Worm (Caenorhabditis elegans) whole organism, late embryonic: Measurements from ENCODE around the gene F44G4.1.

ENCODE experiments used
- C38D4.7 ChIP-seq: fragments of 200-800 bp; sonication (Bioruptor generic); optimal IDR thresholded peaks from 2 replicates; lab custom pipeline; 2018; ENCODE audit warnings: mild to moderate bottlenecking, missing genetic modification characterization, moderate library complexity, missing compliant biosample characterization
- T23F11.4 ChIP-seq: fragments of 200-800 bp; sonication (Bioruptor generic); optimal IDR thresholded peaks from 2 replicates; lab custom pipeline; 2018; ENCODE audit warnings: mild to moderate bottlenecking, missing genetic modification characterization, missing compliant biosample characterization
- Y22D7AL.16 ChIP-seq: sonication (generic microtip); optimal IDR thresholded peaks from 2 replicates; lab custom pipeline; 2016; ENCODE audit warnings: missing genetic modification characterization, missing compliant biosample characterization
- ahr-1 ChIP-seq: sonication (generic microtip); optimal IDR thresholded peaks from 2 replicates; lab custom pipeline; 2016; ENCODE audit warnings: missing genetic modification characterization, missing compliant biosample characterization
- ama-1 ChIP-seq: fragments of 150-350 bp; optimal IDR thresholded peaks from 2 replicates; lab custom pipeline; 2014
- ceh-14 ChIP-seq: sonication (generic microtip); optimal IDR thresholded peaks from 2 replicates; lab custom pipeline; 2016; ENCODE audit warnings: missing genotype, missing genetic modification characterization, missing compliant biosample characterization
- ceh-18 ChIP-seq: sonication (generic microtip); optimal IDR thresholded peaks from 2 replicates; lab custom pipeline; 2016; ENCODE audit warnings: missing genetic modification characterization, missing compliant biosample characterization
- ceh-19 ChIP-seq: fragments of 200-800 bp; sonication (Bioruptor generic); optimal IDR thresholded peaks from 2 replicates; lab custom pipeline; 2018; ENCODE audit warnings: mild to moderate bottlenecking, missing genetic modification characterization, missing compliant biosample characterization
- ceh-22 ChIP-seq: sonication (generic microtip); optimal IDR thresholded peaks from 2 replicates; lab custom pipeline; 2017; ENCODE audit warnings: missing biosample characterization, missing genetic modification characterization
- ceh-24 ChIP-seq: sonication (generic microtip); optimal IDR thresholded peaks from 2 replicates; lab custom pipeline; 2016; ENCODE audit warnings: mild to moderate bottlenecking, missing genetic modification characterization, missing compliant biosample characterization
- ceh-34 ChIP-seq: sonication (generic microtip); optimal IDR thresholded peaks from 2 replicates; lab custom pipeline; 2016; ENCODE audit warnings: mild to moderate bottlenecking, missing genetic modification characterization, missing compliant biosample characterization
- ceh-48 ChIP-seq: sonication (generic microtip); optimal IDR thresholded peaks from 2 replicates; lab custom pipeline; 2016; ENCODE audit warnings: missing genetic modification characterization, inconsistent platforms, missing compliant biosample characterization
- ceh-6 ChIP-seq: fragments of 200-800 bp; sonication (Bioruptor generic); optimal IDR thresholded peaks from 2 replicates; lab custom pipeline; 2018; ENCODE audit warnings: mild to moderate bottlenecking, missing genetic modification characterization, missing compliant biosample characterization
- ceh-9 ChIP-seq: sonication (generic microtip); optimal IDR thresholded peaks from 2 replicates; lab custom pipeline; 2016; ENCODE audit warnings: mild to moderate bottlenecking, missing genetic modification characterization, inconsistent platforms, missing compliant biosample characterization
- che-1 ChIP-seq: sonication (generic microtip); optimal IDR thresholded peaks from 2 replicates; lab custom pipeline; 2016; ENCODE audit warnings: mild to moderate bottlenecking, missing genetic modification characterization, missing compliant biosample characterization
- dmd-4 ChIP-seq: sonication (generic microtip); optimal IDR thresholded peaks from 2 replicates; lab custom pipeline; 2016; ENCODE audit warnings: borderline replicate concordance, missing genetic modification characterization, missing compliant biosample characterization
- elt-4 ChIP-seq: sonication (generic microtip); optimal IDR thresholded peaks from 2 replicates; lab custom pipeline; 2016; ENCODE audit warnings: missing genetic modification characterization, missing compliant biosample characterization
- ets-4 ChIP-seq: sonication (generic microtip); optimal IDR thresholded peaks from 2 replicates; lab custom pipeline; 2016; ENCODE audit warnings: missing genetic modification characterization, missing compliant biosample characterization
- eyg-1 ChIP-seq: sonication (generic microtip); optimal IDR thresholded peaks from 2 replicates; lab custom pipeline; 2016; ENCODE audit warnings: missing genotype, missing genetic modification characterization, missing compliant biosample characterization
- fkh-10 ChIP-seq: fragments of 150-350 bp; optimal IDR thresholded peaks from 2 replicates; lab custom pipeline; 2014; ENCODE audit warnings: missing biosample characterization, missing genetic modification reagents, missing genetic modification characterization
- fkh-6 ChIP-seq: sonication (generic microtip); optimal IDR thresholded peaks from 2 replicates; lab custom pipeline; 2016; ENCODE audit warnings: missing genetic modification characterization, missing compliant biosample characterization
- gmeb-2 ChIP-seq: sonication (generic microtip); optimal IDR thresholded peaks from 2 replicates; lab custom pipeline; 2016; ENCODE audit warnings: missing genetic modification characterization, inconsistent platforms, missing compliant biosample characterization
- hlh-13 ChIP-seq: fragments of 200-800 bp; sonication (Bioruptor generic); optimal IDR thresholded peaks from 2 replicates; lab custom pipeline; 2018; ENCODE audit warnings: mild to moderate bottlenecking, missing genetic modification characterization, missing compliant biosample characterization
- lim-6 ChIP-seq: sonication (generic microtip); optimal IDR thresholded peaks from 2 replicates; lab custom pipeline; 2016; ENCODE audit warnings: missing genetic modification characterization, missing compliant biosample characterization
- lin-11 ChIP-seq: fragments of 200-800 bp; sonication (Bioruptor generic); optimal IDR thresholded peaks from 2 replicates; lab custom pipeline; 2018; ENCODE audit warnings: mild to moderate bottlenecking, missing genetic modification characterization, missing compliant biosample characterization
- nhr-232 ChIP-seq: sonication (generic microtip); optimal IDR thresholded peaks from 2 replicates; lab custom pipeline; 2016; ENCODE audit warnings: missing genetic modification characterization, missing compliant biosample characterization
- npax-4 ChIP-seq: sonication (generic microtip); optimal IDR thresholded peaks from 2 replicates; lab custom pipeline; 2016; ENCODE audit warnings: missing genetic modification characterization, missing compliant biosample characterization
- pat-9 ChIP-seq: fragments of 200-800 bp; sonication (Bioruptor generic); optimal IDR thresholded peaks from 2 replicates; lab custom pipeline; 2018; ENCODE audit warnings: mild to moderate bottlenecking, missing genetic modification characterization, moderate library complexity, missing compliant biosample characterization
- pax-1 ChIP-seq: fragments of 150-350 bp; optimal IDR thresholded peaks from 2 replicates; lab custom pipeline; 2014; ENCODE audit warnings: missing biosample characterization, missing genetic modification characterization
- pha-4 ChIP-seq: fragments of 150-350 bp; optimal IDR thresholded peaks from 2 replicates; lab custom pipeline; 2018; ENCODE audit warnings: missing biosample characterization, missing genetic modification reagents, missing genetic modification characterization
- pqm-1 ChIP-seq: sonication (generic microtip); optimal IDR thresholded peaks from 2 replicates; lab custom pipeline; 2016; ENCODE audit warnings: missing genetic modification characterization, missing compliant biosample characterization
- pros-1 ChIP-seq: fragments of 150-350 bp; optimal IDR thresholded peaks from 2 replicates; lab custom pipeline; 2014; ENCODE audit warnings: missing biosample characterization, missing genetic modification reagents, missing genetic modification characterization
- ref-2 ChIP-seq: sonication (generic microtip); optimal IDR thresholded peaks from 2 replicates; lab custom pipeline; 2016; ENCODE audit warnings: missing genetic modification characterization, missing compliant biosample characterization
- rnt-1 ChIP-seq: sonication (generic microtip); optimal IDR thresholded peaks from 2 replicates; lab custom pipeline; 2016; ENCODE audit warnings: missing genetic modification characterization, missing compliant biosample characterization
- sdc-2 ChIP-seq: sonication (generic microtip); optimal IDR thresholded peaks from 2 replicates; lab custom pipeline; 2016; ENCODE audit warnings: missing genotype, missing genetic modification characterization, missing compliant biosample characterization
- tbx-7 ChIP-seq: sonication (generic microtip); optimal IDR thresholded peaks from 2 replicates; lab custom pipeline; 2016; ENCODE audit warnings: missing genotype, missing genetic modification characterization, missing compliant biosample characterization
- ttx-3 ChIP-seq: sonication (generic microtip); optimal IDR thresholded peaks from 2 replicates; lab custom pipeline; 2016; ENCODE audit warnings: missing genetic modification reagents, missing genetic modification characterization, missing compliant biosample characterization
- unc-3 ChIP-seq, 2 experiments: fragments of 200-800 bp in 1 of 2; sonication (Bioruptor generic) in 1 of 2; sonication (generic microtip) in 1 of 2; conservative IDR thresholded peaks in 1 of 2; optimal IDR thresholded peaks in 1 of 2; 2 replicates each; pipeline versions ENCODE4 v1.3.6 to Lab custom; 2016 to 2022; ENCODE audit warnings: missing compliant biosample characterization in 2 of 2, missing genetic modification characterization in 2 of 2, missing genetic modification reagents in 1 of 2
- unc-55 ChIP-seq: sonication (generic microtip); optimal IDR thresholded peaks from 2 replicates; lab custom pipeline; 2017; ENCODE audit warnings: missing biosample characterization, missing genetic modification reagents, missing genetic modification characterization
- ztf-16 ChIP-seq: sonication (generic microtip); optimal IDR thresholded peaks from 2 replicates; lab custom pipeline; 2017; ENCODE audit warnings: missing genetic modification characterization, missing compliant biosample characterization

F44G4.1 gene

ce11 chrII:9014188-9014587 lies 19.8 kb downstream of the F44G4.1 start:
- TF ChIP-seq hlh-13 (no peak), lim-6 (no peak), ceh-22 (tag; lab: Kevin White, UChicago) (no peak), ceh-9 (tag; lab: Kevin White, UChicago) (no peak), ceh-48 (tag; lab: Kevin White, UChicago) (no peak), ama-1 (lab: Kevin White, UChicago) (no peak), C38D4.7 (no peak), tbx-7 (tag; lab: Kevin White, UChicago) (no peak), ttx-3 (tag; lab: Kevin White, UChicago) (no peak)

DNA sequence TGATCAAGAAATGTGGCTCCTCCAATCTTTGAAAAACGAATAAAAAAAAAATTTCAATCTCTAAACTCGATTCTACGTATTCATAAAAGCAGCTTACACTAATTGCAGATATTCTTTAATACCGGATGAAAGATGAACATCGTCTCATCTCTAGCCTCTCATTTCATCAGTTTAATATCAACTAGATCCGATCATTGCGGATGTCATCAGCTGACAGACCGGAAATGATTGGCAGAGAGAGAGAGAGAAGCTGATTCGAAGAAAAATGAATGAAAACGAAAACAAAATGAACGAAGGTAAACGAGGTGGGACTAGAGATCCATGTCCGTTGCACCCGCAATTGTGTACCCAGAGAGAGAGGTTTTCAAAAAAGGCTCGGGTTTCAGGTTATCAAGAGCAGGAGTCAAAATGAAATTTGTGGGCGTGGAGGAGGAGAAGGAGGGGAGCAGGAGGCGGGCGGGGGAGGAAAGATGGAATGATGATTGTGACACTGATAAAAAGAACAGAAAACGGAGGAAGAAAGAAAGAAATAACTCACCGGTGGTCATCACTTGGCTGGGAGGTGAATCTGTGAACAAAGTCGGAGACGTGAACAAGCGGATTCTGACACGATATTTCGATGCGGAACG lies 20.6 kb downstream of the F44G4.1 start:
- TF ChIP-seq ttx-3 (tag; lab: Kevin White, UChicago), result no peak
- no peak for TF ChIP-seq ceh-14 (tag; lab: Kevin White, UChicago)
- no peak for TF ChIP-seq ceh-24
- TF ChIP-seq lin-11 (tag; lab: Kevin White, UChicago), result no peak
- peak; percentile 1 for TF ChIP-seq ceh-18 (tag; lab: Kevin White, UChicago)
- TF ChIP-seq unc-3 (GFP tag; conservative IDR thresholded peaks at IDR 0.05; lab: Robert Waterston, UW), result no peak
- TF ChIP-seq unc-3 (tag; optimal IDR thresholded peaks at IDR 0.05; lab: Kevin White, UChicago), result no peak
- no peak for TF ChIP-seq T23F11.4 (GFP tag; lab: Kevin White, UChicago)
- TF ChIP-seq ceh-19 (GFP tag; lab: Kevin White, UChicago), result peak; percentile 17
- no peak for TF ChIP-seq rnt-1 (tag; lab: Kevin White, UChicago)
- TF ChIP-seq fkh-6 (tag; lab: Kevin White, UChicago), result no peak
- no peak for TF ChIP-seq ref-2

DNA sequence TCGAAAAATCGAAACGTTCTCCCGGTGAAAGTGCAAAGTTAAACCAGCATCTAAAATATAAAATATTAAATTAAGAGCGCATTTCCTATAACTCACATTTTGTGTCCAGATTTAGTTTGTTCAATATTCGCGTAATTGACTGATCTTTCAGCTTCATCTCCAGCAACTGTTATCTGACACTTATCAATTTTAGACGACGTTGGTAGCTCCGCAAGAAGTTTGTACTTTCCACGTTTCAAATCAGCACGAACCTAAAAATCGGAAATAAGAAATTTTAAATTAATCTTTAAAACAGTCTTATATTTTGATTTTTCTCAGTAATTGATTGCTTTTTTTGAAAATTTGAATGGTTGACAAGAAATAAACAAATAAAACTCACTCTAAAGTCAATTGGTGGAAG lies 23.2 kb downstream of the F44G4.1 start:
- TF ChIP-seq elt-4 (tag; lab: Kevin White, UChicago) (no peak), ahr-1 (tag; lab: Kevin White, UChicago) (no peak), pros-1 (tag; lab: Kevin White, UChicago) (no peak), Y22D7AL.16 (tag; lab: Kevin White, UChicago) (no peak), sdc-2 (tag; lab: Kevin White, UChicago) (no peak), lim-6 (no peak), che-1 (tag; lab: Kevin White, UChicago) (no peak), ceh-34 (tag; lab: Kevin White, UChicago) (no peak), ceh-14 (tag; lab: Kevin White, UChicago) (no peak), ttx-3 (tag; lab: Kevin White, UChicago) (no peak), pat-9 (no peak), pqm-1 (tag; lab: Kevin White, UChicago) (no peak), unc-55 (no peak), ztf-16 (tag; lab: Kevin White, UChicago) (no peak), dmd-4 (tag; lab: Kevin White, UChicago) (no peak), npax-4 (no peak), pha-4 (no peak), pax-1 (no peak)

- TF ChIP-seq dmd-4 (tag; lab: Kevin White, UChicago), result no peak
- no peak for TF ChIP-seq C38D4.7
- TF ChIP-seq rnt-1 (tag; lab: Kevin White, UChicago), result no peak
- no peak for TF ChIP-seq eyg-1 (tag; lab: Kevin White, UChicago)
- no peak for TF ChIP-seq ceh-19 (GFP tag; lab: Kevin White, UChicago)
- TF ChIP-seq ceh-6, result no peak
- no peak for TF ChIP-seq nhr-232
- no peak for TF ChIP-seq fkh-10
- no peak for TF ChIP-seq ztf-16 (tag; lab: Kevin White, UChicago)
- no peak for TF ChIP-seq che-1 (tag; lab: Kevin White, UChicago)
- TF ChIP-seq gmeb-2 (tag; lab: Kevin White, UChicago), result no peak
- TF ChIP-seq ets-4 (tag; lab: Kevin White, UChicago), result no peak
- TF ChIP-seq ceh-48 (tag; lab: Kevin White, UChicago), result no peak
Measured at ce11 chrII:9019704-9020103, 25.3 kb downstream of the F44G4.1 start, which contains the start of gene dep-1. dep-1 (minus strand) TSS chrII:9019798.
